Worm (Caenorhabditis elegans) whole organism, L2 larva: ENCODE data around the gene F35D2.3.

ENCODE experiments used
- ceh-82 ChIP-seq: fragments of 150-350 bp; optimal IDR thresholded peaks from 2 replicates; lab custom pipeline; 2014; ENCODE audit warnings: missing biosample characterization, missing genetic modification characterization
- lin-13 ChIP-seq: fragments of 150-350 bp; optimal IDR thresholded peaks from 2 replicates; lab custom pipeline; 2014; ENCODE audit warnings: missing biosample characterization, missing genetic modification reagents, missing genetic modification characterization
- lin-39 ChIP-seq: fragments of 150-350 bp; optimal IDR thresholded peaks from 2 replicates; lab custom pipeline; 2014; ENCODE audit warnings: missing biosample characterization, missing genetic modification reagents, missing genetic modification characterization
- lsy-2 ChIP-seq, 2 experiments: fragments of 150-350 bp in 1 of 2; sonication (generic microtip) in 1 of 2; optimal IDR thresholded peaks; 2 replicates each; lab custom pipeline; 2014 to 2017; ENCODE audit warnings: missing biosample characterization in 2 of 2, missing genetic modification characterization in 2 of 2
- mdl-1 ChIP-seq, 2 experiments: fragments of 150-350 bp in 1 of 2; sonication (generic microtip) in 1 of 2; optimal IDR thresholded peaks; 2 replicates each; lab custom pipeline; 2017; ENCODE audit warnings: missing biosample characterization in 2 of 2, missing genetic modification characterization in 2 of 2
- nhr-11 ChIP-seq: fragments of 150-350 bp; optimal IDR thresholded peaks from 2 replicates; lab custom pipeline; 2014; ENCODE audit warnings: missing biosample characterization, missing genetic modification characterization
- nhr-25 ChIP-seq: fragments of 150-350 bp; sonication (generic microtip); optimal IDR thresholded peaks from 3 replicates; lab custom pipeline; 2014; ENCODE audit warnings: missing biosample characterization, missing genetic modification characterization

ce11 chrII:7621513-7621912, 51.1 kb downstream of the F35D2.3 start:
- TF ChIP-seq lin-13 (GFP tag; lab: Kevin White, UChicago): no peak
- TF ChIP-seq lsy-2 (tag; optimal IDR thresholded peaks at IDR 0.05; lab: Kevin White, UChicago): peak in 1 of 2 experiments; percentile 26
- TF ChIP-seq nhr-11 (tag; lab: Kevin White, UChicago): no peak
- peak; percentile 17 for TF ChIP-seq nhr-25
- TF ChIP-seq mdl-1 (tag; optimal IDR thresholded peaks at IDR 0.05; lab: Kevin White, UChicago): no peak
- TF ChIP-seq ceh-82 (tag; lab: Kevin White, UChicago): no peak
- TF ChIP-seq lin-39 (tag; lab: Kevin White, UChicago): no peak
